Worm (Caenorhabditis elegans): ENCODE measurements around the gene sre-20.

ce11 chrV:12811126-12811525 is 26.4 kb upstream of the sre-20 start, which contains the start of gene ZC443.2:
- no peak for TF ChIP-seq ama-1 (optimal IDR thresholded peaks at IDR 0.05)
- TF ChIP-seq flt-1 (GFP tag; IDR thresholded peaks at IDR 0.05) = no peak
- no peak for TF ChIP-seq ets-7 (tag; optimal IDR thresholded peaks at IDR 0.05)
- TF ChIP-seq hnd-1 (tag; optimal IDR thresholded peaks at IDR 0.05) = no peak
- no peak for TF ChIP-seq ceh-36 (tag; optimal IDR thresholded peaks at IDR 0.05)
- TF ChIP-seq F13C5.2 (tag; optimal IDR thresholded peaks at IDR 0.05) = no peak
- no peak for TF ChIP-seq B0310.2 (tag; optimal IDR thresholded peaks at IDR 0.05)
- TF ChIP-seq tra-4 (tag; optimal IDR thresholded peaks at IDR 0.05) = no peak
- TF ChIP-seq scrt-1 (GFP tag; IDR thresholded peaks at IDR 0.05) = no peak
- no peak for TF ChIP-seq hmbx-1 (tag; optimal IDR thresholded peaks at IDR 0.05)
- TF ChIP-seq sea-1 (GFP tag; conservative IDR thresholded peaks at IDR 0.05) = no peak
- TF ChIP-seq tbx-11 (GFP tag; IDR thresholded peaks at IDR 0.05) = no peak
- TF ChIP-seq hmg-4 (GFP tag; optimal IDR thresholded peaks at IDR 0.05) = no peak
- TF ChIP-seq pes-1 (GFP tag; IDR thresholded peaks at IDR 0.05) = no peak
